Worm (Caenorhabditis elegans) whole organism, late embryonic: ENCODE measurements around the gene fbxc-19.

Source experiments
- ceh-9 ChIP-seq: sonication (generic microtip); optimal IDR thresholded peaks from 2 replicates; lab custom pipeline; 2016; ENCODE audit warnings: mild to moderate bottlenecking, missing genetic modification characterization, inconsistent platforms, missing compliant biosample characterization
- dmd-4 ChIP-seq: sonication (generic microtip); optimal IDR thresholded peaks from 2 replicates; lab custom pipeline; 2016; ENCODE audit warnings: borderline replicate concordance, missing genetic modification characterization, missing compliant biosample characterization
- lin-11 ChIP-seq: fragments of 200-800 bp; sonication (Bioruptor generic); optimal IDR thresholded peaks from 2 replicates; lab custom pipeline; 2018; ENCODE audit warnings: mild to moderate bottlenecking, missing genetic modification characterization, missing compliant biosample characterization
- pha-4 ChIP-seq: fragments of 150-350 bp; optimal IDR thresholded peaks from 2 replicates; lab custom pipeline; 2018; ENCODE audit warnings: missing biosample characterization, missing genetic modification reagents, missing genetic modification characterization

DNA sequence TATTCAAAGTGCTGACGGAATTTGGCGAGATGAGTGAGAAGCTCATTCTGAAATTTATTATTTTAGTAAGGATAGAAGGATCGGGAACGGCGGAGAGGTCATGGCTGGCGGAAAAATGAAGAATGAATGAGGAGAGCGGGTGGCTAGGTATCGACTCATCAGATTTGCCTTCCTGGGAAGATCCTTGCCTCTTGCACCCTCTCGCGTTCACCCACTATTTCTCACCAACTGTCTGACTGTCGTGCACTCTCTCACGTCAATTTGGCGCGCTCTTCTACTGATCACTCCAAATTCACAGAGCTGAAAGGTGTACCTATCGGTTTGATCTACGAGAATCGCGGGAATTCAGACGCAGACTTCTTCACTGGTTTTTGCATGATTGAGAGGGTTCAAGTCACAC lies 27.8 kb downstream of the fbxc-19 start, which contains the start of gene fbxb-97:
- no peak for TF ChIP-seq pha-4 (tag; lab: Kevin White, UChicago)
- TF ChIP-seq lin-11 (tag; lab: Kevin White, UChicago) = no peak
- TF ChIP-seq ceh-9 = no peak
- no peak for TF ChIP-seq dmd-4
